Fruit fly (Drosophila melanogaster) whole organism, embryonic: ENCODE results near the gene Or7a.

Experiments used
- Atf-2 ChIP-seq: fragments of 200-800 bp; sonication (Bioruptor generic); optimal IDR thresholded peaks from 2 replicates; lab custom pipeline; 2016; ENCODE audit warnings: missing biosample characterization, missing genetic modification characterization
- Bteb2 ChIP-seq: fragments of 200-800 bp; sonication (Bioruptor generic); optimal IDR thresholded peaks from 2 replicates; lab custom pipeline; 2016; ENCODE audit warnings: missing biosample characterization, missing genetic modification characterization
- CG12155 ChIP-seq: fragments of 200-800 bp; sonication (Bioruptor generic); optimal IDR thresholded peaks from 3 replicates; lab custom pipeline; 2016; ENCODE audit warnings: missing biosample characterization, missing genetic modification characterization
- CG13287 ChIP-seq: fragments of 200-800 bp; sonication (Bioruptor generic); IDR thresholded peaks from 2 replicates; pipeline ENCODE4 v1.3.6; 2022; ENCODE audit warnings: missing biosample characterization, missing genetic modification characterization; ENCODE audit not compliant: partially characterized antibody
- CG15601 ChIP-seq: fragments of 200-800 bp; sonication (Bioruptor generic); optimal IDR thresholded peaks from 3 replicates; lab custom pipeline; 2019; ENCODE audit warnings: missing biosample characterization, mild to moderate bottlenecking, missing genetic modification characterization, moderate library complexity
- CG16779 ChIP-seq: fragments of 200-800 bp; sonication (Bioruptor generic); IDR thresholded peaks from 2 replicates; pipeline ENCODE4 v1.3.6; 2022; ENCODE audit warnings: missing biosample characterization, missing genetic modification characterization
- CG16815 ChIP-seq: fragments of 200-800 bp; sonication (Bioruptor generic); optimal IDR thresholded peaks from 3 replicates; lab custom pipeline; 2017; ENCODE audit warnings: missing biosample characterization, mild to moderate bottlenecking, missing genetic modification characterization
- CG17385 ChIP-seq: fragments of 200-800 bp; sonication (Bioruptor generic); optimal IDR thresholded peaks from 3 replicates; lab custom pipeline; 2018; ENCODE audit warnings: missing biosample characterization, mild to moderate bottlenecking, missing genetic modification characterization
- CG18011 ChIP-seq: fragments of 200-800 bp; sonication (Bioruptor generic); optimal IDR thresholded peaks from 2 replicates; lab custom pipeline; 2017; ENCODE audit warnings: missing biosample characterization, missing genetic modification characterization, mild to moderate bottlenecking, moderate library complexity, missing genotype
- CG18262 ChIP-seq: fragments of 200-800 bp; optimal IDR thresholded peaks from 3 replicates; lab custom pipeline; 2019; ENCODE audit warnings: missing biosample characterization, mild to moderate bottlenecking, missing genetic modification characterization, moderate library complexity
- CG2116 ChIP-seq: fragments of 200-800 bp; sonication (Bioruptor generic); optimal IDR thresholded peaks from 3 replicates; lab custom pipeline; 2018; ENCODE audit warnings: missing biosample characterization, mild to moderate bottlenecking, missing genetic modification characterization
- CG3065 ChIP-seq: fragments of 200-800 bp; sonication (Bioruptor generic); optimal IDR thresholded peaks from 2 replicates; lab custom pipeline; 2016; ENCODE audit warnings: missing biosample characterization, missing genetic modification characterization
- CG3163 ChIP-seq: fragments of 200-800 bp; sonication (Bioruptor generic); optimal IDR thresholded peaks from 3 replicates; lab custom pipeline; 2016; ENCODE audit warnings: missing biosample characterization, missing genetic modification characterization
- CG33213 ChIP-seq: fragments of 200-800 bp; sonication (Bioruptor generic); optimal IDR thresholded peaks from 3 replicates; lab custom pipeline; 2016; ENCODE audit warnings: missing biosample characterization, missing genetic modification characterization
- CG4360 ChIP-seq: fragments of 200-800 bp; sonication (Bioruptor generic); IDR thresholded peaks from 2 replicates; pipeline ENCODE4 v1.3.6; 2022; ENCODE audit warnings: missing biosample characterization, missing genetic modification characterization
- CG4424 ChIP-seq: fragments of 200-800 bp; sonication (Bioruptor generic); optimal IDR thresholded peaks from 3 replicates; lab custom pipeline; 2016; ENCODE audit warnings: missing biosample characterization, missing genetic modification characterization
- CG8478 ChIP-seq: fragments of >200 bp; optimal IDR thresholded peaks from 2 replicates; lab custom pipeline; 2018
- CG8765 ChIP-seq: fragments of 200-800 bp; sonication (Bioruptor generic); IDR thresholded peaks from 2 replicates; pipeline ENCODE4 v1.3.6; 2022; ENCODE audit warnings: missing biosample characterization, missing genetic modification characterization
- CG8924 ChIP-seq: fragments of 200-800 bp; optimal IDR thresholded peaks from 3 replicates; lab custom pipeline; 2019; ENCODE audit warnings: missing biosample characterization, mild to moderate bottlenecking, missing genetic modification characterization, moderate library complexity
- Elba2 ChIP-seq: fragments of 200-800 bp; sonication (Bioruptor generic); optimal IDR thresholded peaks from 3 replicates; lab custom pipeline; 2016; ENCODE audit warnings: missing biosample characterization, missing genetic modification characterization
- Ets65A ChIP-seq: fragments of 200-800 bp; sonication (Bioruptor generic); peaks from one replicate; lab custom pipeline; 2016; ENCODE audit warnings: missing biosample characterization, missing genetic modification characterization
- Ets97D ChIP-seq: fragments of 200-800 bp; sonication (Bioruptor generic); optimal IDR thresholded peaks from 3 replicates; lab custom pipeline; 2016; ENCODE audit warnings: missing biosample characterization, missing genetic modification characterization
- Max ChIP-seq: fragments of 200-800 bp; sonication (Bioruptor generic); optimal IDR thresholded peaks from 2 replicates; lab custom pipeline; 2016; ENCODE audit warnings: missing biosample characterization, mild to moderate bottlenecking, missing genetic modification characterization
- Mes4 ChIP-seq: fragments of 200-800 bp; sonication (Bioruptor generic); optimal IDR thresholded peaks from 2 replicates; lab custom pipeline; 2016; ENCODE audit warnings: missing biosample characterization, missing genetic modification characterization
- Myb ChIP-seq: fragments of 200-800 bp; sonication (Bioruptor generic); optimal IDR thresholded peaks from 2 replicates; lab custom pipeline; 2016; ENCODE audit warnings: missing biosample characterization, missing genetic modification characterization
- Optix ChIP-seq: fragments of 200-800 bp; sonication (Bioruptor generic); IDR thresholded peaks from 3 replicates; pipeline ENCODE4 v1.3.6; 2022; ENCODE audit warnings: missing biosample characterization, missing genetic modification characterization
- Pdp1 ChIP-seq, 2 experiments: fragments of 200-800 bp; sonication (Bioruptor generic); optimal IDR thresholded peaks; 3 replicates each; lab custom pipeline; 2016; ENCODE audit warnings: missing biosample characterization in 2 of 2, missing genetic modification characterization in 2 of 2, mild to moderate bottlenecking in 1 of 2, moderate library complexity in 1 of 2
- Poxn ChIP-seq: fragments of 200-800 bp; sonication (Bioruptor generic); IDR thresholded peaks from 2 replicates; pipeline ENCODE4 v1.3.6; 2022; ENCODE audit warnings: missing biosample characterization, missing genetic modification characterization
- Scr ChIP-seq: fragments of 200-800 bp; sonication (Bioruptor generic); IDR thresholded peaks from 2 replicates; pipeline ENCODE4 v1.3.6; 2022; ENCODE audit warnings: missing biosample characterization, missing genetic modification characterization; ENCODE audit not compliant: partially characterized antibody
- Sry-δ ChIP-seq: fragments of 200-800 bp; sonication (Bioruptor generic); optimal IDR thresholded peaks from 2 replicates; lab custom pipeline; 2016; ENCODE audit warnings: missing biosample characterization, missing genetic modification characterization
- Taf1 ChIP-seq: fragments of 200-800 bp; sonication (Bioruptor generic); IDR thresholded peaks from 2 replicates; pipeline ENCODE4 v1.3.6; 2022; ENCODE audit warnings: missing biosample characterization, missing genetic modification characterization
- YL-1 ChIP-seq: fragments of 200-800 bp; sonication (Bioruptor generic); optimal IDR thresholded peaks from 3 replicates; lab custom pipeline; 2017; ENCODE audit warnings: missing biosample characterization, mild to moderate bottlenecking, missing genetic modification characterization
- al ChIP-seq: fragments of 200-800 bp; sonication (Bioruptor generic); IDR thresholded peaks from 2 replicates; pipeline ENCODE4 v1.3.6; 2022; ENCODE audit warnings: missing biosample characterization, missing genetic modification characterization
- bigmax ChIP-seq: fragments of 200-800 bp; sonication (Bioruptor generic); optimal IDR thresholded peaks from 2 replicates; lab custom pipeline; 2018; ENCODE audit warnings: missing biosample characterization, mild to moderate bottlenecking, missing genetic modification characterization
- bsh ChIP-seq, 2 experiments: fragments of 200-800 bp; sonication (Bioruptor generic); optimal IDR thresholded peaks; 2 replicates each; lab custom pipeline; 2017 to 2018; ENCODE audit warnings: mild to moderate bottlenecking in 2 of 2, missing biosample characterization in 2 of 2, missing genetic modification characterization in 2 of 2, moderate library complexity in 1 of 2
- cg ChIP-seq: fragments of 200-800 bp; sonication (Bioruptor generic); optimal IDR thresholded peaks from 3 replicates; lab custom pipeline; 2019; ENCODE audit warnings: missing biosample characterization, mild to moderate bottlenecking, missing genetic modification characterization, moderate library complexity
- chinmo ChIP-seq: fragments of 200-800 bp; sonication (Bioruptor generic); IDR thresholded peaks from 4 replicates; pipeline ENCODE4 v1.3.6; 2022; ENCODE audit warnings: missing biosample characterization, missing genetic modification characterization; ENCODE audit not compliant: partially characterized antibody
- ci ChIP-seq: fragments of 200-800 bp; sonication (Bioruptor generic); IDR thresholded peaks from 3 replicates; pipeline ENCODE4 v1.3.6; 2022; ENCODE audit warnings: missing biosample characterization, missing genetic modification characterization
- dimm ChIP-seq: fragments of 200-800 bp; sonication (Bioruptor generic); IDR thresholded peaks from 2 replicates; pipeline ENCODE4 v1.3.6; 2022; ENCODE audit warnings: missing biosample characterization, missing genetic modification characterization
- dm ChIP-seq: fragments of 200-800 bp; sonication (Bioruptor generic); optimal IDR thresholded peaks from 3 replicates; lab custom pipeline; 2016; ENCODE audit warnings: missing biosample characterization, missing genetic modification characterization
- ftz-f1 ChIP-seq: fragments of 200-800 bp; sonication (Bioruptor generic); optimal IDR thresholded peaks from 2 replicates; lab custom pipeline; 2016; ENCODE audit warnings: missing biosample characterization, missing genetic modification characterization
- grn ChIP-seq: fragments of 200-800 bp; sonication (Bioruptor generic); optimal IDR thresholded peaks from 3 replicates; lab custom pipeline; 2017; ENCODE audit warnings: missing biosample characterization, missing genetic modification characterization
- gro ChIP-seq: fragments of 200-800 bp; sonication (Bioruptor generic); optimal IDR thresholded peaks from 2 replicates; lab custom pipeline; 2016; ENCODE audit warnings: missing biosample characterization, missing genetic modification characterization
- kni ChIP-seq: fragments of 200-800 bp; sonication (Bioruptor generic); optimal IDR thresholded peaks from 3 replicates; lab custom pipeline; 2017; ENCODE audit warnings: mild to moderate bottlenecking, missing biosample characterization, missing genetic modification reagents, missing genetic modification characterization
- nerfin-2 ChIP-seq: fragments of 200-800 bp; sonication (Bioruptor generic); IDR thresholded peaks from 2 replicates; pipeline ENCODE4 v1.3.6; 2022; ENCODE audit warnings: missing biosample characterization, missing genetic modification characterization; ENCODE audit not compliant: partially characterized antibody
- nom ChIP-seq: fragments of 200-800 bp; sonication (Bioruptor generic); optimal IDR thresholded peaks from 2 replicates; lab custom pipeline; 2017; ENCODE audit warnings: missing biosample characterization, missing genetic modification characterization, mild to moderate bottlenecking, moderate library complexity, missing genetic modification reagents
- onecut ChIP-seq: fragments of 200-800 bp; sonication (Bioruptor generic); IDR thresholded peaks from 2 replicates; pipeline ENCODE4 v1.3.6; 2022; ENCODE audit warnings: missing biosample characterization, missing genetic modification characterization
- sd ChIP-seq: fragments of 200-800 bp; sonication (Bioruptor generic); optimal IDR thresholded peaks from 3 replicates; lab custom pipeline; 2018; ENCODE audit warnings: missing biosample characterization, mild to moderate bottlenecking, missing genetic modification characterization, moderate library complexity
- sim ChIP-seq: fragments of 200-800 bp; sonication (Bioruptor generic); IDR thresholded peaks from 2 replicates; pipeline ENCODE4 v1.3.6; 2022; ENCODE audit warnings: missing biosample characterization, missing genetic modification characterization
- sr ChIP-seq: fragments of 200-800 bp; sonication (Bioruptor generic); IDR thresholded peaks from 3 replicates; pipeline ENCODE4 v1.3.6; 2022; ENCODE audit warnings: missing biosample characterization, missing genetic modification characterization
- sug ChIP-seq: fragments of 200-800 bp; optimal IDR thresholded peaks from 2 replicates; lab custom pipeline; 2019; ENCODE audit warnings: missing biosample characterization, mild to moderate bottlenecking, missing genetic modification characterization, moderate library complexity

Gene Or7a

dm6 chrX:8177030-8177349 is 11.5 kb upstream of the Or7a start, which contains the start of gene slpr (continued):
- TF ChIP-seq ftz-f1 (GFP tag; lab: Kevin White, UChicago) (no peak), sim (GFP tag; lab: Robert Waterston, UW) (no peak), dimm (no peak), gro (GFP tag; lab: Kevin White, UChicago) (no peak), Mes4 (GFP tag; lab: Kevin White, UChicago) (no peak), CG15601 (tag; lab: Kevin White, UChicago) (no peak), CG3163 (GFP tag; lab: Kevin White, UChicago) (no peak), Bteb2 (GFP tag; lab: Kevin White, UChicago) (no peak), al (GFP tag; lab: Robert Waterston, UW) (no peak), Ets97D (GFP tag; lab: Kevin White, UChicago) (peak; percentile 50), sd (no peak), CG18262 (tag; lab: Kevin White, UChicago) (no peak), Myb (peak; percentile 91), CG16779 (GFP tag; lab: Robert Waterston, UW) (no peak), CG12155 (no peak), ci (GFP tag; lab: Robert Waterston, UW) (no peak), Optix (GFP tag; lab: Robert Waterston, UW) (no peak), Sry-δ (GFP tag; lab: Kevin White, UChicago) (peak; percentile 11), nerfin-2 (no peak), CG13287 (GFP tag; lab: Robert Waterston, UW) (peak; percentile 11; the same call in 1 of the 2 replicates), CG33213 (GFP tag; lab: Kevin White, UChicago) (peak; percentile 3), CG8478 (lab: Kevin White, UChicago) (no peak), CG3065 (GFP tag; lab: Kevin White, UChicago) (no peak), CG8765 (GFP tag; lab: Robert Waterston, UW) (no peak), bigmax (GFP tag; lab: Kevin White, UChicago) (no peak), onecut (GFP tag; lab: Robert Waterston, UW) (no peak), Ets65A (GFP tag; lab: Kevin White, UChicago) (no peak), YL-1 (no peak), CG4424 (GFP tag; lab: Kevin White, UChicago) (no peak), grn (GFP tag; lab: Kevin White, UChicago) (no peak), sug (tag; lab: Kevin White, UChicago) (no peak), Poxn (no peak), Pdp1 (GFP tag; optimal IDR thresholded peaks at IDR 0.05; lab: Kevin White, UChicago) (no peak)

- TF ChIP-seq CG8924 (tag; lab: Kevin White, UChicago), result peak; percentile 5
- peak; percentile 29 for TF ChIP-seq YL-1
- TF ChIP-seq CG17385 (GFP tag; lab: Kevin White, UChicago), result peak; percentile 89
- TF ChIP-seq CG4360 (GFP tag; lab: Robert Waterston, UW), result peak; percentile 86
- TF ChIP-seq chinmo (GFP tag; lab: Robert Waterston, UW), result 0 out of 4 replicates have a peak, but pooled peaks have one; percentile 41
- TF ChIP-seq cg (GFP tag; lab: Kevin White, UChicago), result peak; percentile 74
- peak; percentile 58 for TF ChIP-seq nom (GFP tag; lab: Kevin White, UChicago)
- TF ChIP-seq Taf1 (GFP tag; lab: Robert Waterston, UW), result no peak
- TF ChIP-seq sr (GFP tag; lab: Robert Waterston, UW), result no peak
- TF ChIP-seq Elba2, result peak; percentile 16
- no peak for TF ChIP-seq CG16815 (GFP tag; lab: Kevin White, UChicago)
- TF ChIP-seq bsh (GFP tag; optimal IDR thresholded peaks at IDR 0.05; lab: Kevin White, UChicago), result peak in 1 of 2 experiments; percentile 31
- TF ChIP-seq kni (GFP tag; lab: Kevin White, UChicago), result peak; percentile 26
- TF ChIP-seq dm, result peak; percentile 11
- TF ChIP-seq CG18011 (GFP tag; lab: Kevin White, UChicago), result no peak
- no peak for TF ChIP-seq Atf-2
- TF ChIP-seq CG2116 (GFP tag; lab: Kevin White, UChicago), result peak; percentile 77
- TF ChIP-seq Scr (GFP tag; lab: Robert Waterston, UW), result peak; percentile 43; the same call in 1 of the 2 replicates
- TF ChIP-seq Max, result no peak
Observed at dm6 chrX:8176291-8177029, 11.0 kb upstream of the Or7a start.
